Worm (Caenorhabditis elegans) whole organism, late embryonic: Measurements from ENCODE around the gene Y49F6B.19.

ENCODE experiments used
- C38D4.7 ChIP-seq: fragments of 200-800 bp; sonication (Bioruptor generic); optimal IDR thresholded peaks from 2 replicates; lab custom pipeline; 2018; ENCODE audit warnings: mild to moderate bottlenecking, missing genetic modification characterization, moderate library complexity, missing compliant biosample characterization
- K02D7.2 ChIP-seq: sonication (generic microtip); optimal IDR thresholded peaks from 2 replicates; lab custom pipeline; 2017; ENCODE audit warnings: mild to moderate bottlenecking, missing genetic modification characterization, missing compliant biosample characterization
- Y22D7AL.16 ChIP-seq: sonication (generic microtip); optimal IDR thresholded peaks from 2 replicates; lab custom pipeline; 2016; ENCODE audit warnings: missing genetic modification characterization, missing compliant biosample characterization
- ceh-18 ChIP-seq: sonication (generic microtip); optimal IDR thresholded peaks from 2 replicates; lab custom pipeline; 2016; ENCODE audit warnings: missing genetic modification characterization, missing compliant biosample characterization
- ceh-22 ChIP-seq: sonication (generic microtip); optimal IDR thresholded peaks from 2 replicates; lab custom pipeline; 2017; ENCODE audit warnings: missing biosample characterization, missing genetic modification characterization
- ceh-45 ChIP-seq: fragments of 200-800 bp; sonication (Bioruptor generic); IDR thresholded peaks from 2 replicates; pipeline ENCODE4 v1.3.6; 2022; ENCODE audit warnings: missing genetic modification reagents, missing genetic modification characterization, missing compliant biosample characterization
- ceh-48 ChIP-seq: sonication (generic microtip); optimal IDR thresholded peaks from 2 replicates; lab custom pipeline; 2016; ENCODE audit warnings: missing genetic modification characterization, inconsistent platforms, missing compliant biosample characterization
- ceh-9 ChIP-seq: sonication (generic microtip); optimal IDR thresholded peaks from 2 replicates; lab custom pipeline; 2016; ENCODE audit warnings: mild to moderate bottlenecking, missing genetic modification characterization, inconsistent platforms, missing compliant biosample characterization
- che-1 ChIP-seq: sonication (generic microtip); optimal IDR thresholded peaks from 2 replicates; lab custom pipeline; 2016; ENCODE audit warnings: mild to moderate bottlenecking, missing genetic modification characterization, missing compliant biosample characterization
- dve-1 ChIP-seq: sonication (generic microtip); optimal IDR thresholded peaks from 2 replicates; lab custom pipeline; 2017; ENCODE audit warnings: antibody characterized with exemption, mild to moderate bottlenecking, missing genetic modification characterization, missing compliant biosample characterization
- ets-4 ChIP-seq: sonication (generic microtip); optimal IDR thresholded peaks from 2 replicates; lab custom pipeline; 2016; ENCODE audit warnings: missing genetic modification characterization, missing compliant biosample characterization
- fax-1 ChIP-seq: sonication (generic microtip); optimal IDR thresholded peaks from 2 replicates; lab custom pipeline; 2016; ENCODE audit warnings: missing genotype, missing genetic modification characterization, missing compliant biosample characterization
- fkh-10 ChIP-seq: fragments of 150-350 bp; optimal IDR thresholded peaks from 2 replicates; lab custom pipeline; 2014; ENCODE audit warnings: missing biosample characterization, missing genetic modification reagents, missing genetic modification characterization
- gmeb-2 ChIP-seq: sonication (generic microtip); optimal IDR thresholded peaks from 2 replicates; lab custom pipeline; 2016; ENCODE audit warnings: missing genetic modification characterization, inconsistent platforms, missing compliant biosample characterization
- hlh-6 ChIP-seq: sonication (generic microtip); optimal IDR thresholded peaks from 2 replicates; lab custom pipeline; 2016; ENCODE audit warnings: missing genotype, missing genetic modification characterization, missing compliant biosample characterization
- lim-6 ChIP-seq: sonication (generic microtip); optimal IDR thresholded peaks from 2 replicates; lab custom pipeline; 2016; ENCODE audit warnings: missing genetic modification characterization, missing compliant biosample characterization
- madf-2 ChIP-seq: sonication (generic microtip); optimal IDR thresholded peaks from 2 replicates; lab custom pipeline; 2017; ENCODE audit warnings: missing genetic modification characterization, missing compliant biosample characterization
- nfya-1 ChIP-seq: sonication (generic microtip); optimal IDR thresholded peaks from 2 replicates; lab custom pipeline; 2017; ENCODE audit warnings: missing genetic modification characterization, mild to moderate bottlenecking, missing compliant biosample characterization, antibody characterized with exemption, moderate library complexity
- npax-4 ChIP-seq: sonication (generic microtip); optimal IDR thresholded peaks from 2 replicates; lab custom pipeline; 2016; ENCODE audit warnings: missing genetic modification characterization, missing compliant biosample characterization
- odd-2 ChIP-seq: sonication (generic microtip); optimal IDR thresholded peaks from 2 replicates; lab custom pipeline; 2017; ENCODE audit warnings: antibody characterized with exemption, mild to moderate bottlenecking, missing genetic modification characterization, missing compliant biosample characterization
- pat-9 ChIP-seq: fragments of 200-800 bp; sonication (Bioruptor generic); optimal IDR thresholded peaks from 2 replicates; lab custom pipeline; 2018; ENCODE audit warnings: mild to moderate bottlenecking, missing genetic modification characterization, moderate library complexity, missing compliant biosample characterization
- pax-1 ChIP-seq: fragments of 150-350 bp; optimal IDR thresholded peaks from 2 replicates; lab custom pipeline; 2014; ENCODE audit warnings: missing biosample characterization, missing genetic modification characterization
- pha-2 ChIP-seq: sonication (generic microtip); optimal IDR thresholded peaks from 2 replicates; lab custom pipeline; 2017; ENCODE audit warnings: mild to moderate bottlenecking, missing genetic modification characterization, missing compliant biosample characterization
- pha-4 ChIP-seq: fragments of 150-350 bp; optimal IDR thresholded peaks from 2 replicates; lab custom pipeline; 2018; ENCODE audit warnings: missing biosample characterization, missing genetic modification reagents, missing genetic modification characterization
- pqm-1 ChIP-seq: sonication (generic microtip); optimal IDR thresholded peaks from 2 replicates; lab custom pipeline; 2016; ENCODE audit warnings: missing genetic modification characterization, missing compliant biosample characterization
- pros-1 ChIP-seq: fragments of 150-350 bp; optimal IDR thresholded peaks from 2 replicates; lab custom pipeline; 2014; ENCODE audit warnings: missing biosample characterization, missing genetic modification reagents, missing genetic modification characterization
- ref-2 ChIP-seq: sonication (generic microtip); optimal IDR thresholded peaks from 2 replicates; lab custom pipeline; 2016; ENCODE audit warnings: missing genetic modification characterization, missing compliant biosample characterization
- sox-2 ChIP-seq: fragments of 200-800 bp; sonication (Bioruptor generic); IDR thresholded peaks from 2 replicates; pipeline ENCODE4 v1.3.6; 2022; ENCODE audit warnings: missing genetic modification reagents, missing genetic modification characterization, missing compliant biosample characterization
- sox-4 ChIP-seq: sonication (generic microtip); optimal IDR thresholded peaks from 2 replicates; lab custom pipeline; 2017; ENCODE audit warnings: mild to moderate bottlenecking, missing genetic modification characterization, inconsistent platforms, missing compliant biosample characterization
- syd-9 ChIP-seq: sonication (generic microtip); optimal IDR thresholded peaks from 2 replicates; lab custom pipeline; 2016; ENCODE audit warnings: mild to moderate bottlenecking, missing genetic modification characterization, moderate library complexity, missing compliant biosample characterization
- tbx-2 ChIP-seq: sonication (generic microtip); optimal IDR thresholded peaks from 2 replicates; lab custom pipeline; 2016; ENCODE audit warnings: missing genetic modification characterization, missing compliant biosample characterization
- tbx-7 ChIP-seq: sonication (generic microtip); optimal IDR thresholded peaks from 2 replicates; lab custom pipeline; 2016; ENCODE audit warnings: missing genotype, missing genetic modification characterization, missing compliant biosample characterization
- unc-55 ChIP-seq: sonication (generic microtip); optimal IDR thresholded peaks from 2 replicates; lab custom pipeline; 2017; ENCODE audit warnings: missing biosample characterization, missing genetic modification reagents, missing genetic modification characterization
- zip-5 ChIP-seq: sonication (generic microtip); optimal IDR thresholded peaks from 2 replicates; lab custom pipeline; 2016; ENCODE audit warnings: missing genetic modification characterization, missing compliant biosample characterization
- ztf-16 ChIP-seq: sonication (generic microtip); optimal IDR thresholded peaks from 2 replicates; lab custom pipeline; 2017; ENCODE audit warnings: missing genetic modification characterization, missing compliant biosample characterization

The Y49F6B.19 gene

DNA sequence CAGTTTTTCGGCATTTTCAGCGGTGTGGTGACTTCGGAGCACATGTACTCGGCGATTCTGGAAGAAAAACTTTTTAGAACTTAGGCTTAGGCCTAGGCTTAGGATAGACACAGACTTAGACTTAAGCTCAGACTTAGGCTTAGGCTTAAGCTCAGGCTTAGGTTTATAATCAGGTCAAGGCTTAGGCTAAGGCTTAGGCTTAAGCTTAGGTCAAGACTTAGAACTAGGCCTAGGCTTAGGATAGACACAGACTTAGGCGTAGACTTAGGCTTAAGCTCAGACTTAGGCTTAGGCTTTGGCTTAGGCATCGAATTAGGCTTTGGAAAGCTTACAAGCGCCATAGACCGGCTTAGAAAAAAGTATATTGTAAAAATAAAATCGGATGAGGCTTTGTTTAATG lies 35.6 kb downstream of the Y49F6B.19 start:
- TF ChIP-seq hlh-6 = no peak
- TF ChIP-seq zip-5 (tag; lab: Kevin White, UChicago) = no peak
- TF ChIP-seq dve-1 (tag; lab: Kevin White, UChicago) = peak; percentile 62
- no peak for TF ChIP-seq K02D7.2
- no peak for TF ChIP-seq sox-4 (tag; lab: Kevin White, UChicago)
- TF ChIP-seq C38D4.7 (GFP tag; lab: Kevin White, UChicago) = no peak
- TF ChIP-seq ets-4 (tag; lab: Kevin White, UChicago) = no peak
- TF ChIP-seq npax-4 (tag; lab: Kevin White, UChicago) = no peak

DNA sequence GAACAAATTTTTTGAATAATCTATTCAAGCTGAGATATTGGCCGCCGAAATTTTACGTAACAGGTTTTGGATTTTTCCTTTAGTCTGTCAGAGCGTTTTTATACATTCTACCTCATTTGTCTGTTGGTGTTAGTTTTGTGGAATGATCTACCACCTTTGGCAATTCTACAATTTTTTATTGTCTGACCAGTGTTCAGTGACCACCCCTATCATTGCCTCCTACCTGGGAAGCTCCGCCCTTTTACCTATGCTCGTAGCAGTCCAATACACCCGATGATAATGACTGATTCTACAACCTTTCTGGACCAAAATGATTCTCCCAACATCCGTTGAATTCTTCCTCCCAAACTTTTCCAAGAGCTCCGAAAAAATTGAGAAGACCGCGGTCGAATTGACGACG lies 38.4 kb downstream of the Y49F6B.19 start, which contains the start of gene sdz-32:
TSS of gene sdz-32 (plus strand) at position 301 of the 400 bp plus-strand sequence.
- TF ChIP-seq ceh-9 (tag; lab: Kevin White, UChicago) (no peak), K02D7.2 (no peak), sox-4 (tag; lab: Kevin White, UChicago) (no peak), lim-6 (no peak), pha-2 (tag; lab: Kevin White, UChicago) (no peak), Y22D7AL.16 (tag; lab: Kevin White, UChicago) (no peak), unc-55 (GFP tag; lab: Kevin White, UChicago) (no peak), tbx-2 (tag; lab: Kevin White, UChicago) (no peak), pat-9 (tag; lab: Kevin White, UChicago) (no peak), ref-2 (tag; lab: Kevin White, UChicago) (no peak), madf-2 (tag; lab: Kevin White, UChicago) (no peak), syd-9 (tag; lab: Kevin White, UChicago) (no peak), hlh-6 (no peak), ceh-22 (tag; lab: Kevin White, UChicago) (no peak), pax-1 (tag; lab: Kevin White, UChicago) (no peak), odd-2 (tag; lab: Kevin White, UChicago) (no peak), npax-4 (tag; lab: Kevin White, UChicago) (no peak), ceh-45 (GFP tag; lab: Robert Waterston, UW) (no peak), C38D4.7 (GFP tag; lab: Kevin White, UChicago) (no peak), pha-4 (tag; lab: Kevin White, UChicago) (no peak)

DNA sequence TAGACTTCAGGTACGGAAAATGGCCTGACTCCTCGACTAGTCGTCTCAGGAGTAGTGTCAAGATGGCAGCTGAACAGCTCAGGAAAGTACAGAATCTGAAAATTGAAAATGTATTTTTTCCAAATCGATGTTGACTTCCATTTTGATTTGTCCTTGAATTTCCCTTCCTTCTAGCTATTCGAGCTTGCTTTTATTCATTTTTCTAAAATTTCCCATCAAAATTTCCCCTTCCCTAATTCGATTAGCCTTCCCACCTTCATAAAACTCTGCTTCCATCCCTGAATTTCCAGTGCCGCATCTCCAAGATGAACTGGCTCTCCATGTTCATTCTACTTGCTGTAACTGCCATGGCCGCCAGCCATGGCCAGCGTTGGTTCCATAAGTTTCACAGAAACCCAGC lies 39.3 kb downstream of the Y49F6B.19 start, which contains the start of gene Y49F6B.6:
TSS of gene Y49F6B.6 (plus strand) at position 301 of the 400 bp plus-strand sequence.
- TF ChIP-seq ceh-18 (tag; lab: Kevin White, UChicago) (no peak), npax-4 (tag; lab: Kevin White, UChicago) (no peak), fkh-10 (GFP tag; lab: Kevin White, UChicago) (no peak), tbx-2 (tag; lab: Kevin White, UChicago) (no peak), sox-2 (GFP tag; lab: Robert Waterston, UW) (no peak), pros-1 (tag; lab: Kevin White, UChicago) (no peak), ztf-16 (tag; lab: Kevin White, UChicago) (no peak), nfya-1 (no peak), Y22D7AL.16 (tag; lab: Kevin White, UChicago) (no peak), fax-1 (tag; lab: Kevin White, UChicago) (no peak), ceh-48 (no peak), tbx-7 (tag; lab: Kevin White, UChicago) (no peak), che-1 (tag; lab: Kevin White, UChicago) (no peak), ets-4 (tag; lab: Kevin White, UChicago) (no peak), gmeb-2 (no peak)

DNA sequence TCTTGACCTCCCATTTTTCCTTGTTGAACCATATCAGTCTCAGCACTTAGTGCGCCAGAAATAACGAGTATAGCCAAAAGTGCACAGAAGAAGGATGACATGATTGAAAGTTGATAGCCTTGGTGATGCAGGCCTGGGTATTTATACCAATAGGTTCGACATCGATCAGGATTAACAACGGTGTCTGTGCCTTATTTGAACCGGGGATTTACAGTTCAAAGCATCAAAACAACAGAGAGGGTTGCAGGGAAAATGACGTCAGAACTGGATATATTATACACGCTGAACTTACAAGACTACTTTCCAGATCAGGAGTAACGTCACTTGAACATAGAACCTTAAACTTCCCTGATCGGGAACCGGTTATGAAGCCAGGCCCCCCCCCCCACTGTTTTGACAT lies 39.8 kb downstream of the Y49F6B.19 start, which contains the start of gene Y49F6B.12:
TSS of gene Y49F6B.12 (minus strand) at position 101 of the 400 bp plus-strand sequence.
- TF ChIP-seq Y22D7AL.16 (tag; lab: Kevin White, UChicago) (no peak), tbx-7 (tag; lab: Kevin White, UChicago) (no peak), ets-4 (tag; lab: Kevin White, UChicago) (no peak), K02D7.2 (no peak), pqm-1 (tag; lab: Kevin White, UChicago) (no peak)
